Worm (Caenorhabditis elegans) whole organism, L2 larva: ENCODE measurements around the gene mtp-18.

Source experiments
- C34F6.9 ChIP-seq: fragments of 150-350 bp; optimal IDR thresholded peaks from 2 replicates; lab custom pipeline; 2014; ENCODE audit warnings: missing biosample characterization, missing genetic modification characterization
- F13H6.1 ChIP-seq: sonication (generic microtip); optimal IDR thresholded peaks from 2 replicates; lab custom pipeline; 2016; ENCODE audit warnings: missing genetic modification characterization, missing compliant biosample characterization
- Y55F3AM.14 ChIP-seq: fragments of 200-800 bp; sonication (Bioruptor generic); optimal IDR thresholded peaks from 2 replicates; lab custom pipeline; 2018; ENCODE audit warnings: mild to moderate bottlenecking, missing genetic modification characterization, missing compliant biosample characterization
- alr-1 ChIP-seq: fragments of 150-350 bp; optimal IDR thresholded peaks from 2 replicates; lab custom pipeline; 2014; ENCODE audit warnings: missing biosample characterization, missing genetic modification characterization
- aly-2 ChIP-seq: fragments of 150-350 bp; optimal IDR thresholded peaks from 2 replicates; lab custom pipeline; 2014; ENCODE audit warnings: missing biosample characterization, missing genetic modification characterization
- ama-1 ChIP-seq: fragments of 150-350 bp; optimal IDR thresholded peaks from 2 replicates; lab custom pipeline; 2018; ENCODE audit warnings: inconsistent platforms
- blmp-1 ChIP-seq: sonication (generic microtip); optimal IDR thresholded peaks from 2 replicates; lab custom pipeline; 2017; ENCODE audit warnings: missing genetic modification characterization, mild to moderate bottlenecking, missing compliant biosample characterization, antibody characterized with exemption, moderate library complexity; ENCODE audit not compliant: insufficient read depth
- crh-2 ChIP-seq: sonication (generic microtip); optimal IDR thresholded peaks from 2 replicates; lab custom pipeline; 2017; ENCODE audit warnings: missing biosample characterization, missing genetic modification characterization
- dmd-4 ChIP-seq: sonication (generic microtip); optimal IDR thresholded peaks from 2 replicates; lab custom pipeline; 2017; ENCODE audit warnings: missing biosample characterization, missing genetic modification characterization
- egl-27 ChIP-seq: sonication (generic microtip); optimal IDR thresholded peaks from 3 replicates; lab custom pipeline; 2017; ENCODE audit warnings: missing biosample characterization, missing genetic modification reagents, missing genetic modification characterization
- elt-1 ChIP-seq: fragments of 150-350 bp; optimal IDR thresholded peaks from 2 replicates; lab custom pipeline; 2014; ENCODE audit warnings: missing biosample characterization, missing genetic modification characterization
- elt-3 ChIP-seq: sonication (generic microtip); optimal IDR thresholded peaks from 2 replicates; lab custom pipeline; 2017; ENCODE audit warnings: missing biosample characterization, missing genetic modification characterization
- fos-1 ChIP-seq: fragments of 150-350 bp; optimal IDR thresholded peaks from 2 replicates; lab custom pipeline; 2014; ENCODE audit warnings: missing biosample characterization, missing genetic modification characterization
- gmeb-1 ChIP-seq: fragments of 150-350 bp; optimal IDR thresholded peaks from 2 replicates; lab custom pipeline; 2014; ENCODE audit warnings: missing biosample characterization, missing genetic modification characterization
- lin-11 ChIP-seq: fragments of 150-350 bp; sonication (generic microtip); optimal IDR thresholded peaks from 2 replicates; lab custom pipeline; 2014; ENCODE audit warnings: missing biosample characterization, missing genetic modification characterization, inconsistent platforms, mixed read lengths
- lin-13 ChIP-seq: fragments of 150-350 bp; optimal IDR thresholded peaks from 2 replicates; lab custom pipeline; 2014; ENCODE audit warnings: missing biosample characterization, missing genetic modification reagents, missing genetic modification characterization
- lin-39 ChIP-seq: fragments of 150-350 bp; optimal IDR thresholded peaks from 2 replicates; lab custom pipeline; 2014; ENCODE audit warnings: missing biosample characterization, missing genetic modification reagents, missing genetic modification characterization
- lsy-2 ChIP-seq, 2 experiments: fragments of 150-350 bp in 1 of 2; sonication (generic microtip) in 1 of 2; optimal IDR thresholded peaks; 2 replicates each; lab custom pipeline; 2014 to 2017; ENCODE audit warnings: missing biosample characterization in 2 of 2, missing genetic modification characterization in 2 of 2
- mab-5 ChIP-seq: fragments of 150-350 bp; optimal IDR thresholded peaks from 2 replicates; lab custom pipeline; 2014; ENCODE audit warnings: missing biosample characterization, missing genetic modification characterization
- mbf-1 ChIP-seq: sonication (generic microtip); optimal IDR thresholded peaks from 2 replicates; lab custom pipeline; 2017; ENCODE audit warnings: missing biosample characterization, missing genetic modification characterization
- mdl-1 ChIP-seq, 2 experiments: fragments of 150-350 bp in 1 of 2; sonication (generic microtip) in 1 of 2; optimal IDR thresholded peaks; 2 replicates each; lab custom pipeline; 2017; ENCODE audit warnings: missing biosample characterization in 2 of 2, missing genetic modification characterization in 2 of 2
- nhr-10 ChIP-seq: sonication (generic microtip); optimal IDR thresholded peaks from 2 replicates; lab custom pipeline; 2017; ENCODE audit warnings: missing biosample characterization, missing genetic modification characterization
- nhr-12 ChIP-seq: fragments of 150-350 bp; optimal IDR thresholded peaks from 2 replicates; lab custom pipeline; 2014; ENCODE audit warnings: missing biosample characterization, missing genetic modification characterization
- nhr-129 ChIP-seq: fragments of 150-350 bp; optimal IDR thresholded peaks from 2 replicates; lab custom pipeline; 2014; ENCODE audit warnings: missing biosample characterization, missing genetic modification characterization
- nhr-21 ChIP-seq: fragments of 150-350 bp; optimal IDR thresholded peaks from 2 replicates; lab custom pipeline; 2014; ENCODE audit warnings: missing biosample characterization, missing genetic modification characterization
- nhr-23 ChIP-seq: fragments of 150-350 bp; optimal IDR thresholded peaks from 2 replicates; lab custom pipeline; 2014; ENCODE audit warnings: missing biosample characterization, missing genetic modification reagents, missing genetic modification characterization
- nhr-237 ChIP-seq: fragments of 150-350 bp; optimal IDR thresholded peaks from 2 replicates; lab custom pipeline; 2014; ENCODE audit warnings: missing biosample characterization, missing genetic modification characterization
- nhr-25 ChIP-seq: fragments of 150-350 bp; sonication (generic microtip); optimal IDR thresholded peaks from 3 replicates; lab custom pipeline; 2014; ENCODE audit warnings: missing biosample characterization, missing genetic modification characterization
- nhr-6 ChIP-seq: fragments of 150-350 bp; optimal IDR thresholded peaks from 2 replicates; lab custom pipeline; 2014; ENCODE audit warnings: missing biosample characterization, missing genetic modification characterization
- peb-1 ChIP-seq: fragments of 150-350 bp; optimal IDR thresholded peaks from 2 replicates; lab custom pipeline; 2014; ENCODE audit warnings: missing biosample characterization, missing genetic modification characterization
- sem-4 ChIP-seq: fragments of 150-350 bp; optimal IDR thresholded peaks from 2 replicates; lab custom pipeline; 2014; ENCODE audit warnings: missing biosample characterization, missing genetic modification reagents, missing genetic modification characterization
- sma-3 ChIP-seq: sonication (generic microtip); optimal IDR thresholded peaks from 2 replicates; lab custom pipeline; 2016; ENCODE audit warnings: missing genetic modification reagents, missing genetic modification characterization, missing compliant biosample characterization
- sma-9 ChIP-seq, 2 experiments: fragments of 150-350 bp in 1 of 2; sonication (generic microtip) in 1 of 2; optimal IDR thresholded peaks; 2 replicates each; lab custom pipeline; 2014 to 2016; ENCODE audit warnings: missing genetic modification characterization in 2 of 2, mild to moderate bottlenecking in 1 of 2, missing biosample characterization in 1 of 2, missing compliant biosample characterization in 1 of 2, missing genetic modification reagents in 1 of 2, moderate library complexity in 1 of 2
- snpc-4 ChIP-seq: fragments of 150-350 bp; optimal IDR thresholded peaks from 2 replicates; lab custom pipeline; 2014; ENCODE audit warnings: missing biosample characterization, missing genetic modification characterization
- unc-55 ChIP-seq: fragments of 150-350 bp; sonication (generic microtip); optimal IDR thresholded peaks from 3 replicates; lab custom pipeline; 2014; ENCODE audit warnings: missing biosample characterization, missing genetic modification reagents, missing genetic modification characterization
- unc-62 ChIP-seq: fragments of 150-350 bp; optimal IDR thresholded peaks from 2 replicates; lab custom pipeline; 2014; ENCODE audit warnings: missing biosample characterization, missing genetic modification reagents, missing genetic modification characterization
- ztf-4 ChIP-seq: fragments of 150-350 bp; optimal IDR thresholded peaks from 2 replicates; lab custom pipeline; 2014; ENCODE audit warnings: missing biosample characterization, missing genetic modification characterization

The mtp-18 gene

ce11 chrX:6230669-6231068 is 24.5 kb upstream of the mtp-18 start, which contains the start of gene lite-1:
lite-1 (minus strand) TSS chrX:6230769.
- no peak for TF ChIP-seq nhr-12 (tag; lab: Kevin White, UChicago)
- TF ChIP-seq sma-3: peak; percentile 27
- TF ChIP-seq nhr-23 (tag; lab: Kevin White, UChicago): no peak
- TF ChIP-seq nhr-21 (tag; lab: Kevin White, UChicago): no peak
- TF ChIP-seq lin-39 (tag; lab: Kevin White, UChicago): no peak

ce11 chrX:6224841-6225240 is 18.6 kb upstream of the mtp-18 start:
- no peak for TF ChIP-seq unc-62 (GFP tag; lab: Kevin White, UChicago)
- peak; percentile 32 for TF ChIP-seq sma-9 (GFP tag; optimal IDR thresholded peaks at IDR 0.05; lab: Kevin White, UChicago)
- no peak for TF ChIP-seq sma-9 (tag; optimal IDR thresholded peaks at IDR 0.05; lab: Kevin White, UChicago)

- TF ChIP-seq aly-2: no peak
- TF ChIP-seq ztf-4 (tag; lab: Kevin White, UChicago): no peak
- TF ChIP-seq nhr-129 (tag; lab: Kevin White, UChicago): no peak
- no peak for TF ChIP-seq ama-1 (lab: Kevin White, UChicago)
- no peak for TF ChIP-seq gmeb-1 (tag; lab: Kevin White, UChicago)
- no peak for TF ChIP-seq lsy-2 (tag; optimal IDR thresholded peaks at IDR 0.05; lab: Kevin White, UChicago)
- no peak for TF ChIP-seq nhr-25 (tag; lab: Kevin White, UChicago)
- TF ChIP-seq nhr-10: no peak
- TF ChIP-seq dmd-4 (tag; lab: Kevin White, UChicago): no peak
- TF ChIP-seq mab-5 (tag; lab: Kevin White, UChicago): no peak
- TF ChIP-seq unc-62 (GFP tag; lab: Kevin White, UChicago): no peak
- TF ChIP-seq Y55F3AM.14: no peak
- TF ChIP-seq nhr-12 (tag; lab: Kevin White, UChicago): no peak
- TF ChIP-seq alr-1 (tag; lab: Kevin White, UChicago): no peak
Measured at ce11 chrX:6221097-6221496, 14.9 kb upstream of the mtp-18 start.

ce11 chrX:6219892-6220291 is 13.7 kb upstream of the mtp-18 start:
- peak; percentile 12 for TF ChIP-seq fos-1 (tag; lab: Kevin White, UChicago)
- TF ChIP-seq C34F6.9: peak; percentile 57
- no peak for TF ChIP-seq unc-62 (GFP tag; lab: Kevin White, UChicago)
- peak; percentile 20 for TF ChIP-seq sem-4
- peak; percentile 83 for TF ChIP-seq nhr-129 (tag; lab: Kevin White, UChicago)
- TF ChIP-seq peb-1 (tag; lab: Kevin White, UChicago): no peak
- TF ChIP-seq sma-9 (GFP tag; optimal IDR thresholded peaks at IDR 0.05; lab: Kevin White, UChicago): peak; percentile 76
- TF ChIP-seq sma-9 (tag; optimal IDR thresholded peaks at IDR 0.05; lab: Kevin White, UChicago): no peak
- TF ChIP-seq dmd-4 (tag; lab: Kevin White, UChicago): no peak
- TF ChIP-seq lin-13 (GFP tag; lab: Kevin White, UChicago): peak; percentile 43
- TF ChIP-seq snpc-4: no peak
- no peak for TF ChIP-seq nhr-25 (tag; lab: Kevin White, UChicago)
- peak; percentile 35 for TF ChIP-seq sma-3
- TF ChIP-seq nhr-21 (tag; lab: Kevin White, UChicago): peak; percentile 27
- TF ChIP-seq egl-27 (tag; lab: Kevin White, UChicago): peak; percentile 53
- peak in 1 of 2 experiments; percentile 21 for TF ChIP-seq lsy-2 (tag; optimal IDR thresholded peaks at IDR 0.05; lab: Kevin White, UChicago)
- peak; percentile 38 for TF ChIP-seq unc-55 (GFP tag; lab: Kevin White, UChicago)
- peak; percentile 11 for TF ChIP-seq mab-5 (tag; lab: Kevin White, UChicago)
- no peak for TF ChIP-seq nhr-12 (tag; lab: Kevin White, UChicago)
- peak; percentile 34 for TF ChIP-seq Y55F3AM.14
- TF ChIP-seq nhr-6 (tag; lab: Kevin White, UChicago): no peak
- no peak for TF ChIP-seq nhr-10
- TF ChIP-seq crh-2: peak; percentile 44
- TF ChIP-seq F13H6.1 (tag; lab: Kevin White, UChicago): peak; percentile 38
- TF ChIP-seq nhr-237 (tag; lab: Kevin White, UChicago): no peak
- no peak for TF ChIP-seq ama-1 (lab: Kevin White, UChicago)
- TF ChIP-seq, all 48 proteins: peak for 15

ce11 chrX:6216551-6216950 is 10.3 kb upstream of the mtp-18 start, which contains the start of gene lrch-1:
lrch-1 (minus strand) TSS chrX:6216651.
- TF ChIP-seq elt-3 (tag; lab: Kevin White, UChicago): no peak
- TF ChIP-seq mdl-1 (tag; optimal IDR thresholded peaks at IDR 0.05; lab: Kevin White, UChicago): no peak
- TF ChIP-seq mbf-1 (tag; lab: Kevin White, UChicago): no peak
- no peak for TF ChIP-seq lin-11 (tag; lab: Kevin White, UChicago)
- TF ChIP-seq blmp-1 (tag; lab: Kevin White, UChicago): no peak
- no peak for TF ChIP-seq sem-4
- no peak for TF ChIP-seq sma-3
- TF ChIP-seq nhr-12 (tag; lab: Kevin White, UChicago): no peak
- TF ChIP-seq F13H6.1 (tag; lab: Kevin White, UChicago): no peak
- TF ChIP-seq ztf-4 (tag; lab: Kevin White, UChicago): no peak
- TF ChIP-seq elt-1 (tag; lab: Kevin White, UChicago): no peak
- no peak for TF ChIP-seq lin-13 (GFP tag; lab: Kevin White, UChicago)
- no peak for TF ChIP-seq nhr-23 (tag; lab: Kevin White, UChicago)
- no peak for TF ChIP-seq C34F6.9
- TF ChIP-seq nhr-6 (tag; lab: Kevin White, UChicago): no peak
